Worm (Caenorhabditis elegans) whole organism, young adult: ENCODE measurements around the gene B0284.3.

ENCODE experiments used
- B0035.1 ChIP-seq: sonication (generic microtip); optimal IDR thresholded peaks from 2 replicates; lab custom pipeline; 2016; ENCODE audit warnings: missing genetic modification characterization, mild to moderate bottlenecking, missing compliant biosample characterization, missing genotype, missing genetic modification reagents
- B0261.1 ChIP-seq: sonication (generic microtip); optimal IDR thresholded peaks from 2 replicates; lab custom pipeline; 2016; ENCODE audit warnings: mild to moderate bottlenecking, missing genetic modification characterization, moderate library complexity, missing compliant biosample characterization
- C06A6.2 ChIP-seq: fragments of 200-800 bp; sonication (Bioruptor generic); conservative IDR thresholded peaks from 2 replicates; pipeline ENCODE4 v1.3.6; 2022; ENCODE audit warnings: missing genetic modification characterization, missing compliant biosample characterization
- C17E4.6 ChIP-seq: fragments of 200-800 bp; sonication (Bioruptor generic); IDR thresholded peaks from 2 replicates; pipeline ENCODE4 v1.3.6; 2022; ENCODE audit warnings: missing genetic modification reagents, missing genetic modification characterization, missing compliant biosample characterization
- F22D6.2 ChIP-seq: sonication (generic microtip); optimal IDR thresholded peaks from 2 replicates; lab custom pipeline; 2016; ENCODE audit warnings: mild to moderate bottlenecking, missing genetic modification characterization, missing compliant biosample characterization
- F23B12.7 ChIP-seq: sonication (generic microtip); optimal IDR thresholded peaks from 2 replicates; lab custom pipeline; 2017; ENCODE audit warnings: missing genetic modification characterization, mild to moderate bottlenecking, missing compliant biosample characterization, antibody characterized with exemption, moderate library complexity; ENCODE audit not compliant: insufficient read depth
- F39B2.1 ChIP-seq: fragments of 200-800 bp; sonication (Bioruptor generic); IDR thresholded peaks from 2 replicates; pipeline ENCODE4 v1.3.6; 2022; ENCODE audit warnings: missing genetic modification reagents, missing genetic modification characterization, missing compliant biosample characterization
- F49E8.2 ChIP-seq: sonication (generic microtip); optimal IDR thresholded peaks from 3 replicates; lab custom pipeline; 2017; ENCODE audit warnings: missing genetic modification characterization, mild to moderate bottlenecking, missing compliant biosample characterization, antibody characterized with exemption, moderate library complexity; ENCODE audit not compliant: insufficient read depth
- F52B5.7 ChIP-seq: sonication (generic microtip); optimal IDR thresholded peaks from 2 replicates; lab custom pipeline; 2016; ENCODE audit warnings: mild to moderate bottlenecking, missing genetic modification characterization, missing compliant biosample characterization
- F55B11.4 ChIP-seq: sonication (generic microtip); optimal IDR thresholded peaks from 2 replicates; lab custom pipeline; 2016; ENCODE audit warnings: missing compliant biosample characterization, missing genetic modification characterization, borderline replicate concordance; ENCODE audit not compliant: insufficient read depth
- T07F8.4 ChIP-seq: sonication (generic microtip); optimal IDR thresholded peaks from 2 replicates; lab custom pipeline; 2016; ENCODE audit warnings: mild to moderate bottlenecking, missing genetic modification characterization, moderate library complexity, missing compliant biosample characterization
- Y53F4B.3 ChIP-seq: fragments of 200-800 bp; sonication (Bioruptor generic); IDR thresholded peaks from 2 replicates; pipeline ENCODE4 v1.3.6; 2022; ENCODE audit warnings: missing genetic modification reagents, missing genetic modification characterization, missing compliant biosample characterization
- Y67H2A.10 ChIP-seq: fragments of 200-800 bp; sonication (Bioruptor generic); conservative IDR thresholded peaks from 2 replicates; pipeline ENCODE4 v1.3.6; 2022; ENCODE audit warnings: missing genetic modification reagents, missing genetic modification characterization, missing compliant biosample characterization
- Y95B8A.8 ChIP-seq: fragments of 200-800 bp; sonication (Bioruptor generic); IDR thresholded peaks from 2 replicates; pipeline ENCODE4 v1.3.6; 2022; ENCODE audit warnings: missing genetic modification reagents, missing genetic modification characterization, missing compliant biosample characterization
- aptf-2 ChIP-seq: fragments of 200-800 bp; sonication (Bioruptor generic); conservative IDR thresholded peaks from 2 replicates; pipeline ENCODE4 v1.3.6; 2022; ENCODE audit warnings: missing genetic modification reagents, missing genetic modification characterization, missing compliant biosample characterization
- aptf-3 ChIP-seq: fragments of 200-800 bp; sonication (Bioruptor generic); IDR thresholded peaks from 2 replicates; pipeline ENCODE4 v1.3.6; 2022; ENCODE audit warnings: missing genetic modification characterization, missing compliant biosample characterization
- bed-1 ChIP-seq: fragments of 200-800 bp; sonication (Bioruptor generic); IDR thresholded peaks from 2 replicates; pipeline ENCODE4 v1.3.6; 2022; ENCODE audit warnings: missing genetic modification reagents, missing genetic modification characterization, missing compliant biosample characterization
- bed-2 ChIP-seq: fragments of 200-800 bp; sonication (Bioruptor generic); IDR thresholded peaks from 2 replicates; pipeline ENCODE4 v1.3.6; 2022; ENCODE audit warnings: missing genetic modification reagents, missing genetic modification characterization, missing compliant biosample characterization
- ceh-27 ChIP-seq: fragments of 200-800 bp; sonication (Bioruptor generic); optimal IDR thresholded peaks from 2 replicates; lab custom pipeline; 2018; ENCODE audit warnings: mild to moderate bottlenecking, missing genetic modification characterization, moderate library complexity, missing compliant biosample characterization
- ceh-58 ChIP-seq: fragments of 200-800 bp; sonication (Bioruptor generic); IDR thresholded peaks from 2 replicates; pipeline ENCODE4 v1.3.6; 2022; ENCODE audit warnings: missing genetic modification characterization, missing compliant biosample characterization
- ceh-79 ChIP-seq: sonication (generic microtip); optimal IDR thresholded peaks from 2 replicates; lab custom pipeline; 2017; ENCODE audit warnings: mild to moderate bottlenecking, missing genetic modification characterization, missing compliant biosample characterization
- ceh-91 ChIP-seq: fragments of 200-800 bp; sonication (Bioruptor generic); IDR thresholded peaks from 2 replicates; pipeline ENCODE4 v1.3.6; 2022; ENCODE audit warnings: missing genetic modification reagents, missing genetic modification characterization, missing compliant biosample characterization
- ets-4 ChIP-seq: fragments of 200-800 bp; sonication (Bioruptor generic); optimal IDR thresholded peaks from 2 replicates; lab custom pipeline; 2018; ENCODE audit warnings: mild to moderate bottlenecking, missing genetic modification characterization, missing compliant biosample characterization
- fkh-3 ChIP-seq: sonication (generic microtip); optimal IDR thresholded peaks from 2 replicates; lab custom pipeline; 2016; ENCODE audit warnings: mild to moderate bottlenecking, missing genetic modification characterization, missing compliant biosample characterization
- hlh-26 ChIP-seq: fragments of 200-800 bp; sonication (Bioruptor generic); conservative IDR thresholded peaks from 2 replicates; pipeline ENCODE4 v1.3.6; 2022; ENCODE audit warnings: missing genetic modification reagents, missing genetic modification characterization, missing compliant biosample characterization
- hrde-1 ChIP-seq: sonication (generic microtip); optimal IDR thresholded peaks from 2 replicates; lab custom pipeline; 2016; ENCODE audit warnings: missing genetic modification characterization, mild to moderate bottlenecking, missing compliant biosample characterization, moderate library complexity, missing genotype, missing genetic modification reagents, borderline replicate concordance
- hsf-1 ChIP-seq: fragments of 200-800 bp; sonication (Bioruptor generic); IDR thresholded peaks from 2 replicates; pipeline ENCODE4 v1.3.6; 2022; ENCODE audit warnings: missing genetic modification reagents, missing genetic modification characterization, missing compliant biosample characterization
- lag-1 ChIP-seq: fragments of 200-800 bp; sonication (Bioruptor generic); IDR thresholded peaks from 2 replicates; pipeline ENCODE4 v1.3.6; 2022; ENCODE audit warnings: missing genetic modification reagents, missing genetic modification characterization, missing compliant biosample characterization
- let-526 ChIP-seq: fragments of 200-800 bp; sonication (Bioruptor generic); IDR thresholded peaks from 2 replicates; pipeline ENCODE4 v1.3.6; 2022; ENCODE audit warnings: missing genetic modification reagents, missing genetic modification characterization, missing compliant biosample characterization
- let-607 ChIP-seq, 2 experiments: fragments of 200-800 bp in 1 of 2; sonication (Bioruptor generic) in 1 of 2; sonication (generic microtip) in 1 of 2; optimal IDR thresholded peaks; 2 replicates each; lab custom pipeline; 2016 to 2018; ENCODE audit warnings: mild to moderate bottlenecking in 2 of 2, missing compliant biosample characterization in 2 of 2, missing genetic modification characterization in 2 of 2, moderate library complexity in 2 of 2, missing genotype in 1 of 2
- lin-40 ChIP-seq: sonication (generic microtip); optimal IDR thresholded peaks from 2 replicates; lab custom pipeline; 2016; ENCODE audit warnings: missing genetic modification characterization, mild to moderate bottlenecking, missing compliant biosample characterization, missing genotype, missing genetic modification reagents
- lsl-1 ChIP-seq: fragments of 200-800 bp; sonication (Bioruptor generic); optimal IDR thresholded peaks from 2 replicates; lab custom pipeline; 2018; ENCODE audit warnings: mild to moderate bottlenecking, missing genetic modification characterization, moderate library complexity, missing compliant biosample characterization
- lsy-27 ChIP-seq: sonication (generic microtip); optimal IDR thresholded peaks from 2 replicates; lab custom pipeline; 2017; ENCODE audit warnings: missing genetic modification characterization, mild to moderate bottlenecking, missing compliant biosample characterization, antibody characterized with exemption, missing genotype, borderline replicate concordance; ENCODE audit not compliant: insufficient read depth
- madf-8 ChIP-seq: fragments of 200-800 bp; sonication (Bioruptor generic); conservative IDR thresholded peaks from 2 replicates; pipeline ENCODE4 v1.3.6; 2022; ENCODE audit warnings: missing genetic modification reagents, missing genetic modification characterization, missing compliant biosample characterization
- mes-4 ChIP-seq: sonication (generic microtip); optimal IDR thresholded peaks from 2 replicates; lab custom pipeline; 2016; ENCODE audit warnings: missing genotype, missing genetic modification characterization, missing compliant biosample characterization
- nfya-2 ChIP-seq: fragments of 200-800 bp; sonication (Bioruptor generic); IDR thresholded peaks from 2 replicates; pipeline ENCODE4 v1.3.6; 2022; ENCODE audit warnings: missing genetic modification reagents, missing genetic modification characterization, missing compliant biosample characterization
- nfyb-1 ChIP-seq: fragments of 200-800 bp; sonication (Bioruptor generic); IDR thresholded peaks from 2 replicates; pipeline ENCODE4 v1.3.6; 2022; ENCODE audit warnings: missing genetic modification reagents, missing genetic modification characterization, missing compliant biosample characterization
- nhr-120 ChIP-seq: fragments of 200-800 bp; sonication (Bioruptor generic); IDR thresholded peaks from 2 replicates; pipeline ENCODE4 v1.3.6; 2022; ENCODE audit warnings: missing genetic modification characterization, missing compliant biosample characterization
- nhr-80 ChIP-seq: sonication (generic microtip); optimal IDR thresholded peaks from 2 replicates; lab custom pipeline; 2016; ENCODE audit warnings: missing genetic modification characterization, missing compliant biosample characterization
- rcor-1 ChIP-seq: fragments of 200-800 bp; sonication (Bioruptor generic); IDR thresholded peaks from 2 replicates; pipeline ENCODE4 v1.3.6; 2022; ENCODE audit warnings: missing genetic modification reagents, missing genetic modification characterization, missing compliant biosample characterization
- repo-1 ChIP-seq: sonication (generic microtip); optimal IDR thresholded peaks from 2 replicates; lab custom pipeline; 2017; ENCODE audit warnings: mild to moderate bottlenecking, missing genetic modification characterization, missing compliant biosample characterization
- sdz-38 ChIP-seq: sonication (generic microtip); optimal IDR thresholded peaks from 2 replicates; lab custom pipeline; 2016; ENCODE audit warnings: missing genotype, missing genetic modification characterization, missing compliant biosample characterization
- sea-2 ChIP-seq: fragments of 200-800 bp; sonication (Bioruptor generic); IDR thresholded peaks from 2 replicates; pipeline ENCODE4 v1.3.6; 2022; ENCODE audit warnings: missing genetic modification characterization, missing compliant biosample characterization
- somi-1 ChIP-seq: fragments of 200-800 bp; sonication (Bioruptor generic); optimal IDR thresholded peaks from 2 replicates; lab custom pipeline; 2018; ENCODE audit warnings: mild to moderate bottlenecking, missing genetic modification characterization, missing compliant biosample characterization
- unc-130 ChIP-seq: sonication (generic microtip); optimal IDR thresholded peaks from 2 replicates; lab custom pipeline; 2016; ENCODE audit warnings: missing genetic modification reagents, missing genetic modification characterization, missing compliant biosample characterization
- zfh-2 ChIP-seq: fragments of 200-800 bp; sonication (Bioruptor generic); conservative IDR thresholded peaks from 2 replicates; pipeline ENCODE4 v1.3.6; 2022; ENCODE audit warnings: missing genetic modification reagents, missing genetic modification characterization, missing compliant biosample characterization
- ztf-18 ChIP-seq: sonication (generic microtip); optimal IDR thresholded peaks from 2 replicates; lab custom pipeline; 2016; ENCODE audit warnings: missing genotype, mild to moderate bottlenecking, missing genetic modification characterization, missing compliant biosample characterization
- ztf-22 ChIP-seq: fragments of 200-800 bp; sonication (Bioruptor generic); optimal IDR thresholded peaks from 2 replicates; lab custom pipeline; 2018; ENCODE audit warnings: mild to moderate bottlenecking, missing genetic modification characterization, moderate library complexity, missing compliant biosample characterization
- ztf-25 ChIP-seq: fragments of 200-800 bp; sonication (Bioruptor generic); IDR thresholded peaks from 2 replicates; pipeline ENCODE4 v1.3.6; 2022; ENCODE audit warnings: missing genetic modification reagents, missing genetic modification characterization, missing compliant biosample characterization

B0284.3 gene

ce11 chrIII:4428797-4429196 lies 49.2 kb upstream of the B0284.3 start (continued):
- no peak for TF ChIP-seq Y53F4B.3 (GFP tag; lab: Robert Waterston, UW)
- no peak for TF ChIP-seq C06A6.2 (GFP tag; lab: Robert Waterston, UW)
- no peak for TF ChIP-seq somi-1 (GFP tag; lab: Kevin White, UChicago)
- 0 out of 2 replicates have a peak, but pooled peaks have one; percentile 57 for TF ChIP-seq ceh-58 (GFP tag; lab: Robert Waterston, UW)
- TF ChIP-seq sea-2 = no peak
- 0 out of 2 replicates have a peak, but pooled peaks have one; percentile 59 for TF ChIP-seq bed-1 (GFP tag; lab: Robert Waterston, UW)
- no peak for TF ChIP-seq ztf-25 (GFP tag; lab: Robert Waterston, UW)
- TF ChIP-seq nhr-120 (GFP tag; lab: Robert Waterston, UW) = no peak
- no peak for TF ChIP-seq F22D6.2 (tag; lab: Kevin White, UChicago)
- no peak for TF ChIP-seq let-526 (GFP tag; lab: Robert Waterston, UW)
- TF ChIP-seq lsl-1 = peak; percentile 26
- no peak for TF ChIP-seq B0035.1 (tag; lab: Kevin White, UChicago)
- TF ChIP-seq lag-1 (GFP tag; lab: Robert Waterston, UW) = no peak
- 0 out of 2 replicates have a peak, but pooled peaks have one; percentile 17 for TF ChIP-seq rcor-1
- no peak for TF ChIP-seq aptf-3 (GFP tag; lab: Robert Waterston, UW)
- TF ChIP-seq repo-1 (tag; lab: Kevin White, UChicago) = no peak
- no peak for TF ChIP-seq ets-4 (GFP tag; lab: Kevin White, UChicago)
- no peak for TF ChIP-seq ztf-22
- TF ChIP-seq ceh-91 = no peak
- TF ChIP-seq sdz-38 (tag; lab: Kevin White, UChicago) = no peak
- TF ChIP-seq T07F8.4 (tag; lab: Kevin White, UChicago) = no peak
- TF ChIP-seq lin-40 (tag; lab: Kevin White, UChicago) = no peak
- TF ChIP-seq nhr-80 (tag; lab: Kevin White, UChicago) = peak; percentile 13
- TF ChIP-seq Y95B8A.8 = no peak
- no peak for TF ChIP-seq mes-4 (tag; lab: Kevin White, UChicago)
- TF ChIP-seq nfyb-1 (GFP tag; lab: Robert Waterston, UW) = peak; percentile 73
- no peak for TF ChIP-seq F39B2.1 (GFP tag; lab: Robert Waterston, UW)
- TF ChIP-seq ceh-27 = peak; percentile 4
- TF ChIP-seq F23B12.7 (tag; lab: Kevin White, UChicago) = no peak
- TF ChIP-seq fkh-3 (tag; lab: Kevin White, UChicago) = no peak
- no peak for TF ChIP-seq hlh-26 (GFP tag; lab: Robert Waterston, UW)
- peak; percentile 71 for TF ChIP-seq B0261.1 (tag; lab: Kevin White, UChicago)
- TF ChIP-seq C17E4.6 (GFP tag; lab: Robert Waterston, UW) = no peak
- no peak for TF ChIP-seq nfya-2 (GFP tag; lab: Robert Waterston, UW)
- TF ChIP-seq hrde-1 (tag; lab: Kevin White, UChicago) = no peak
- TF ChIP-seq F49E8.2 = no peak
- TF ChIP-seq F52B5.7 (tag; lab: Kevin White, UChicago) = peak; percentile 29
- TF ChIP-seq ceh-79 = no peak
- TF ChIP-seq let-607 (tag; optimal IDR thresholded peaks at IDR 0.05; lab: Kevin White, UChicago) = no peak
- TF ChIP-seq Y67H2A.10 (GFP tag; lab: Robert Waterston, UW) = no peak
- no peak for TF ChIP-seq aptf-2
- TF ChIP-seq bed-2 (GFP tag; lab: Robert Waterston, UW) = no peak
- peak; percentile 34; the same call in 1 of the 2 replicates for TF ChIP-seq zfh-2 (GFP tag; lab: Robert Waterston, UW)
- peak; percentile 41 for TF ChIP-seq ztf-18 (tag; lab: Kevin White, UChicago)
- TF ChIP-seq F55B11.4 = no peak
- no peak for TF ChIP-seq unc-130 (GFP tag; lab: Kevin White, UChicago)
- no peak for TF ChIP-seq hsf-1 (GFP tag; lab: Robert Waterston, UW)
- peak; percentile 61 for TF ChIP-seq madf-8 (GFP tag; lab: Robert Waterston, UW)
- TF ChIP-seq lsy-27 (tag; lab: Kevin White, UChicago) = no peak
